Worm (Caenorhabditis elegans) whole organism, L2 larva: ENCODE data around the gene rpl-5.

Source experiments
- F13H6.1 ChIP-seq: sonication (generic microtip); optimal IDR thresholded peaks from 2 replicates; lab custom pipeline; 2016; ENCODE audit warnings: missing genetic modification characterization, missing compliant biosample characterization
- R02D3.7 ChIP-seq: fragments of 150-350 bp; optimal IDR thresholded peaks from 2 replicates; lab custom pipeline; 2014; ENCODE audit warnings: missing biosample characterization, missing genetic modification characterization
- ZK546.5 ChIP-seq: sonication (generic microtip); optimal IDR thresholded peaks from 2 replicates; lab custom pipeline; 2017; ENCODE audit warnings: missing biosample characterization, missing genetic modification characterization
- ama-1 ChIP-seq: fragments of 150-350 bp; optimal IDR thresholded peaks from 2 replicates; lab custom pipeline; 2018; ENCODE audit warnings: inconsistent platforms
- ceh-16 ChIP-seq: fragments of 150-350 bp; optimal IDR thresholded peaks from 2 replicates; lab custom pipeline; 2014; ENCODE audit warnings: missing biosample characterization, missing genetic modification characterization
- egl-27 ChIP-seq: sonication (generic microtip); optimal IDR thresholded peaks from 3 replicates; lab custom pipeline; 2017; ENCODE audit warnings: missing biosample characterization, missing genetic modification reagents, missing genetic modification characterization
- elt-1 ChIP-seq: fragments of 150-350 bp; optimal IDR thresholded peaks from 2 replicates; lab custom pipeline; 2014; ENCODE audit warnings: missing biosample characterization, missing genetic modification characterization
- elt-3 ChIP-seq: sonication (generic microtip); optimal IDR thresholded peaks from 2 replicates; lab custom pipeline; 2017; ENCODE audit warnings: missing biosample characterization, missing genetic modification characterization
- gmeb-1 ChIP-seq: fragments of 150-350 bp; optimal IDR thresholded peaks from 2 replicates; lab custom pipeline; 2014; ENCODE audit warnings: missing biosample characterization, missing genetic modification characterization
- lin-11 ChIP-seq: fragments of 150-350 bp; sonication (generic microtip); optimal IDR thresholded peaks from 2 replicates; lab custom pipeline; 2014; ENCODE audit warnings: missing biosample characterization, missing genetic modification characterization, inconsistent platforms, mixed read lengths
- lin-13 ChIP-seq: fragments of 150-350 bp; optimal IDR thresholded peaks from 2 replicates; lab custom pipeline; 2014; ENCODE audit warnings: missing biosample characterization, missing genetic modification reagents, missing genetic modification characterization
- lin-39 ChIP-seq: fragments of 150-350 bp; optimal IDR thresholded peaks from 2 replicates; lab custom pipeline; 2014; ENCODE audit warnings: missing biosample characterization, missing genetic modification reagents, missing genetic modification characterization
- lsy-2 ChIP-seq, 2 experiments: fragments of 150-350 bp in 1 of 2; sonication (generic microtip) in 1 of 2; optimal IDR thresholded peaks; 2 replicates each; lab custom pipeline; 2014 to 2017; ENCODE audit warnings: missing biosample characterization in 2 of 2, missing genetic modification characterization in 2 of 2
- mab-5 ChIP-seq: fragments of 150-350 bp; optimal IDR thresholded peaks from 2 replicates; lab custom pipeline; 2014; ENCODE audit warnings: missing biosample characterization, missing genetic modification characterization
- mdl-1 ChIP-seq, 2 experiments: fragments of 150-350 bp in 1 of 2; sonication (generic microtip) in 1 of 2; optimal IDR thresholded peaks; 2 replicates each; lab custom pipeline; 2017; ENCODE audit warnings: missing biosample characterization in 2 of 2, missing genetic modification characterization in 2 of 2
- nhr-12 ChIP-seq: fragments of 150-350 bp; optimal IDR thresholded peaks from 2 replicates; lab custom pipeline; 2014; ENCODE audit warnings: missing biosample characterization, missing genetic modification characterization
- nhr-21 ChIP-seq: fragments of 150-350 bp; optimal IDR thresholded peaks from 2 replicates; lab custom pipeline; 2014; ENCODE audit warnings: missing biosample characterization, missing genetic modification characterization
- nhr-23 ChIP-seq: fragments of 150-350 bp; optimal IDR thresholded peaks from 2 replicates; lab custom pipeline; 2014; ENCODE audit warnings: missing biosample characterization, missing genetic modification reagents, missing genetic modification characterization
- nhr-237 ChIP-seq: fragments of 150-350 bp; optimal IDR thresholded peaks from 2 replicates; lab custom pipeline; 2014; ENCODE audit warnings: missing biosample characterization, missing genetic modification characterization
- nhr-25 ChIP-seq: fragments of 150-350 bp; sonication (generic microtip); optimal IDR thresholded peaks from 3 replicates; lab custom pipeline; 2014; ENCODE audit warnings: missing biosample characterization, missing genetic modification characterization
- nhr-77 ChIP-seq: fragments of 150-350 bp; optimal IDR thresholded peaks from 2 replicates; lab custom pipeline; 2014; ENCODE audit warnings: missing biosample characterization, missing genetic modification characterization
- peb-1 ChIP-seq: fragments of 150-350 bp; optimal IDR thresholded peaks from 2 replicates; lab custom pipeline; 2014; ENCODE audit warnings: missing biosample characterization, missing genetic modification characterization
- sem-4 ChIP-seq: fragments of 150-350 bp; optimal IDR thresholded peaks from 2 replicates; lab custom pipeline; 2014; ENCODE audit warnings: missing biosample characterization, missing genetic modification reagents, missing genetic modification characterization
- skn-1 ChIP-seq: sonication (generic microtip); optimal IDR thresholded peaks from 2 replicates; lab custom pipeline; 2017; ENCODE audit warnings: missing biosample characterization, missing genetic modification characterization
- snpc-4 ChIP-seq: fragments of 150-350 bp; optimal IDR thresholded peaks from 2 replicates; lab custom pipeline; 2014; ENCODE audit warnings: missing biosample characterization, missing genetic modification characterization
- unc-62 ChIP-seq: fragments of 150-350 bp; optimal IDR thresholded peaks from 2 replicates; lab custom pipeline; 2014; ENCODE audit warnings: missing biosample characterization, missing genetic modification reagents, missing genetic modification characterization
- zag-1 ChIP-seq: fragments of 150-350 bp; optimal IDR thresholded peaks from 2 replicates; lab custom pipeline; 2014; ENCODE audit warnings: missing biosample characterization, missing genetic modification characterization
- ztf-11 ChIP-seq: sonication (generic microtip); optimal IDR thresholded peaks from 2 replicates; lab custom pipeline; 2017; ENCODE audit warnings: missing biosample characterization, missing genetic modification characterization

The rpl-5 gene

ce11 chrII:8611330-8611729 lies 41.6 kb downstream of the rpl-5 start:
- TF ChIP-seq peb-1 (tag; lab: Kevin White, UChicago) (no peak), R02D3.7 (tag; lab: Kevin White, UChicago) (no peak), nhr-77 (tag; lab: Kevin White, UChicago) (no peak), snpc-4 (tag; lab: Kevin White, UChicago) (no peak), skn-1 (tag; lab: Kevin White, UChicago) (no peak), ZK546.5 (tag; lab: Kevin White, UChicago) (no peak), gmeb-1 (tag; lab: Kevin White, UChicago) (no peak), nhr-23 (no peak), ztf-11 (tag; lab: Kevin White, UChicago) (no peak), ama-1 (lab: Kevin White, UChicago) (no peak), lin-11 (tag; lab: Kevin White, UChicago) (no peak), elt-1 (tag; lab: Kevin White, UChicago) (no peak), mdl-1 (tag; optimal IDR thresholded peaks at IDR 0.05; lab: Kevin White, UChicago) (no peak), unc-62 (GFP tag; lab: Kevin White, UChicago) (no peak), F13H6.1 (no peak), nhr-237 (tag; lab: Kevin White, UChicago) (no peak), nhr-12 (tag; lab: Kevin White, UChicago) (no peak)

ce11 chrII:8612470-8612869 lies 42.7 kb downstream of the rpl-5 start, which contains the start of gene T22C8.1:
TSS of gene T22C8.1 (plus strand) at chrII:8612770.
- no peak for TF ChIP-seq nhr-21 (tag; lab: Kevin White, UChicago)
- no peak for TF ChIP-seq ztf-11 (tag; lab: Kevin White, UChicago)

DNA sequence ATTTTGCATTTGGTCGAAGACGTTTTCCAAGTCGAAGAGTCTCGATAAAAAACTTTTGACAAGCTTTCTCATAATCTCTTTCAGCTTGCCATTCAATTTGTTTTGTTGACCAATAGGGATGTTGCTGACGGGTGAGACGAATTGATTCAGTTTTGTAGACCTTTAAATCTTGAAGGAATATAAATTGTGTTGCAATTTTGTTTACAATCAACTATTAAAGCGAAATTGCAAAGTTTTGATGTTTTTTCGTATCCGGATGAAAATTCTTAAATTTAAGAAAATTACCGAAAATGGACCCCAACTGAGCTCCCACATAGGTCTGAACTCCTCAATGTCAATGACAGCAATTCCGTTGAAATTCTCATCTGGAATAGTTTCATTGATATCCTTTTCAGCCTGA lies 46.4 kb downstream of the rpl-5 start:
- TF ChIP-seq mab-5 (tag; lab: Kevin White, UChicago), result no peak
- TF ChIP-seq ztf-11 (tag; lab: Kevin White, UChicago), result no peak
- no peak for TF ChIP-seq lin-39 (tag; lab: Kevin White, UChicago)
- TF ChIP-seq egl-27, result no peak
- no peak for TF ChIP-seq elt-1 (tag; lab: Kevin White, UChicago)
- no peak for TF ChIP-seq lin-11 (tag; lab: Kevin White, UChicago)
- no peak for TF ChIP-seq lin-13
- no peak for TF ChIP-seq sem-4 (tag; lab: Kevin White, UChicago)
- no peak for TF ChIP-seq zag-1 (tag; lab: Kevin White, UChicago)
- no peak for TF ChIP-seq nhr-12 (tag; lab: Kevin White, UChicago)
- no peak for TF ChIP-seq nhr-237 (tag; lab: Kevin White, UChicago)
- TF ChIP-seq mdl-1 (tag; optimal IDR thresholded peaks at IDR 0.05; lab: Kevin White, UChicago), result no peak
- no peak for TF ChIP-seq unc-62 (GFP tag; lab: Kevin White, UChicago)

DNA sequence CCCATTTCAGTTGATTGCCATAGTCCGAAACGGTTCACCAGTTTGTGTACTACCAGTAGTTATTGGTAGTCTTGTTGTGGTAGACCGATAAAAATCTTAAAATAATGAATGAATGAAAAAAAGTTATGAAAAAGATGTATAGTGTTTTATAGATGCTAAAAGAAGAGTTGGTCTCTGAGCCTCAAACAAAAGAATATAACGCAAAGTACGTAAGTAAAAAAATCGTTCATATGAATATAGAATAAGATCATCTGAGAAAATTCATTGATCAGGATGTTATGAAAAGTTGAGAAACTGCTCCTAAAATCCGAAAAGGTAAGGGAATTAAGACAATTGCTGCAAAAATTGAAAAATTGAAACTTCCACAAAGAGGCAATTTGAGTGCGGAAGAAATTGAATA lies 47.8 kb downstream of the rpl-5 start, which contains the start of gene chhy-1:
TSS of gene chhy-1 (minus strand) at position 101 of the 400 bp plus-strand sequence.
- no peak for TF ChIP-seq nhr-25 (tag; lab: Kevin White, UChicago)
- no peak for TF ChIP-seq ceh-16 (tag; lab: Kevin White, UChicago)
- no peak for TF ChIP-seq ama-1 (lab: Kevin White, UChicago)
- no peak for TF ChIP-seq ZK546.5 (tag; lab: Kevin White, UChicago)
- TF ChIP-seq mdl-1 (tag; optimal IDR thresholded peaks at IDR 0.05; lab: Kevin White, UChicago), result no peak
- no peak for TF ChIP-seq F13H6.1
- no peak for TF ChIP-seq zag-1 (tag; lab: Kevin White, UChicago)
- no peak for TF ChIP-seq elt-3 (tag; lab: Kevin White, UChicago)
- no peak for TF ChIP-seq lsy-2 (tag; optimal IDR thresholded peaks at IDR 0.05; lab: Kevin White, UChicago)
